Worm (Caenorhabditis elegans) whole organism, late embryonic: ENCODE results near the gene F49E2.5.

Experiments
- K02D7.2 ChIP-seq: sonication (generic microtip); optimal IDR thresholded peaks from 2 replicates; lab custom pipeline; 2017; ENCODE audit warnings: mild to moderate bottlenecking, missing genetic modification characterization, missing compliant biosample characterization
- ama-1 ChIP-seq: fragments of 150-350 bp; optimal IDR thresholded peaks from 2 replicates; lab custom pipeline; 2014
- ceh-22 ChIP-seq: sonication (generic microtip); optimal IDR thresholded peaks from 2 replicates; lab custom pipeline; 2017; ENCODE audit warnings: missing biosample characterization, missing genetic modification characterization
- ceh-9 ChIP-seq: sonication (generic microtip); optimal IDR thresholded peaks from 2 replicates; lab custom pipeline; 2016; ENCODE audit warnings: mild to moderate bottlenecking, missing genetic modification characterization, inconsistent platforms, missing compliant biosample characterization
- che-1 ChIP-seq: sonication (generic microtip); optimal IDR thresholded peaks from 2 replicates; lab custom pipeline; 2016; ENCODE audit warnings: mild to moderate bottlenecking, missing genetic modification characterization, missing compliant biosample characterization
- dve-1 ChIP-seq: sonication (generic microtip); optimal IDR thresholded peaks from 2 replicates; lab custom pipeline; 2017; ENCODE audit warnings: antibody characterized with exemption, mild to moderate bottlenecking, missing genetic modification characterization, missing compliant biosample characterization
- fkh-6 ChIP-seq: sonication (generic microtip); optimal IDR thresholded peaks from 2 replicates; lab custom pipeline; 2016; ENCODE audit warnings: missing genetic modification characterization, missing compliant biosample characterization
- hlh-8 ChIP-seq: sonication (generic microtip); optimal IDR thresholded peaks from 2 replicates; lab custom pipeline; 2016; ENCODE audit warnings: missing genotype, missing genetic modification characterization, missing compliant biosample characterization
- lim-6 ChIP-seq: sonication (generic microtip); optimal IDR thresholded peaks from 2 replicates; lab custom pipeline; 2016; ENCODE audit warnings: missing genetic modification characterization, missing compliant biosample characterization
- nhr-11 ChIP-seq: fragments of 150-350 bp; optimal IDR thresholded peaks from 2 replicates; lab custom pipeline; 2014; ENCODE audit warnings: missing biosample characterization, missing genetic modification characterization
- pag-3 ChIP-seq: sonication (generic microtip); optimal IDR thresholded peaks from 2 replicates; lab custom pipeline; 2016; ENCODE audit warnings: missing compliant biosample characterization, missing genetic modification characterization, borderline replicate concordance
- pha-4 ChIP-seq: fragments of 150-350 bp; optimal IDR thresholded peaks from 2 replicates; lab custom pipeline; 2018; ENCODE audit warnings: missing biosample characterization, missing genetic modification reagents, missing genetic modification characterization
- ref-2 ChIP-seq: sonication (generic microtip); optimal IDR thresholded peaks from 2 replicates; lab custom pipeline; 2016; ENCODE audit warnings: missing genetic modification characterization, missing compliant biosample characterization
- rnt-1 ChIP-seq: sonication (generic microtip); optimal IDR thresholded peaks from 2 replicates; lab custom pipeline; 2016; ENCODE audit warnings: missing genetic modification characterization, missing compliant biosample characterization

DNA sequence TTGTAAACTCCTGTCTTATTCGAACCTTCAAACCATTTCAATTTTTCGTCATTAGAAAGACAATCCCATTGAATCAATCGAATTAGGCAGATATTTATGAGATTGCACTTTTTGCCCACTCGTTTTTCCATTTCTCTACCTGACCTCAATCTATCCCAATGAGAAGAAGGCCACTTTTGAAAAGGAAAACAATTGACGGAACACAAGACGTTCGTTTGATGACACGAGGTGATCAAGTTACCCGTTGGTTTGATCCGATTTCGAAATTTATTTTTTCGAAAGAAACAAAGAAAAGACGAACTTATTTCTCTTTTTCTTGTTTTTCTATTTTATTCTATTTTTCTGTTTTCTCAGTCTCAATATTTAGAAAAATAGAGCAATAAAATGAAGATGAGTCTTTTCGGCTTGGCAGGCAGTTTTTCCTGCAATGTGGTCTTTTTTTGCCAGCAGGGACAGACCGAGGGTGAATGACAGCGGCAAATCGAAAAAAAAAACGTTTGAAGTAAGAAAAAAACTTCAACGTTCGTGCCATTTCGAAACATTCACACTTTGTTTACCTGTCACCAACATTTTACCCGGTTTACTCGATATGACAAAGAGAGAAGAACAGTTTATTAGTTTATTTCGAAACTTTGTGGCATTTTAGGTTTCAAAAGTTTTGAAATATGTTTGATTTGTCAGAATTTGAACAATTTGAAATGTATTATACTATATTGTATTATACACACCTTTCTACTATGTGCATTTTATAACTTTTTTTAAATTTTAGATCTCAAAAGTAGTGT lies 4.8 kb downstream of the F49E2.5 start:
- no peak for TF ChIP-seq K02D7.2 (tag; lab: Kevin White, UChicago)
- TF ChIP-seq pha-4 (tag; lab: Kevin White, UChicago): no peak
- TF ChIP-seq fkh-6: no peak
- TF ChIP-seq dve-1 (tag; lab: Kevin White, UChicago): no peak
- no peak for TF ChIP-seq che-1 (tag; lab: Kevin White, UChicago)
- no peak for TF ChIP-seq nhr-11 (tag; lab: Kevin White, UChicago)
- TF ChIP-seq hlh-8: no peak
- TF ChIP-seq ceh-22 (tag; lab: Kevin White, UChicago): no peak
- no peak for TF ChIP-seq rnt-1 (tag; lab: Kevin White, UChicago)
- no peak for TF ChIP-seq ama-1 (lab: Kevin White, UChicago)
- no peak for TF ChIP-seq ref-2 (tag; lab: Kevin White, UChicago)
- TF ChIP-seq ceh-9 (tag; lab: Kevin White, UChicago): no peak
- no peak for TF ChIP-seq lim-6 (tag; lab: Kevin White, UChicago)
- TF ChIP-seq pag-3 (tag; lab: Kevin White, UChicago): no peak
